Worm (Caenorhabditis elegans) whole organism, young adult: ENCODE measurements around the gene rars-2.

Source experiments
- B0019.2 ChIP-seq: fragments of 200-800 bp; sonication (Bioruptor generic); conservative IDR thresholded peaks from 2 replicates; pipeline ENCODE4 v1.3.6; 2022; ENCODE audit warnings: missing genetic modification reagents, missing genetic modification characterization, missing compliant biosample characterization
- B0261.1 ChIP-seq: sonication (generic microtip); optimal IDR thresholded peaks from 2 replicates; lab custom pipeline; 2016; ENCODE audit warnings: mild to moderate bottlenecking, missing genetic modification characterization, moderate library complexity, missing compliant biosample characterization
- C06A6.2 ChIP-seq: fragments of 200-800 bp; sonication (Bioruptor generic); conservative IDR thresholded peaks from 2 replicates; pipeline ENCODE4 v1.3.6; 2022; ENCODE audit warnings: missing genetic modification characterization, missing compliant biosample characterization
- C17E4.6 ChIP-seq: fragments of 200-800 bp; sonication (Bioruptor generic); IDR thresholded peaks from 2 replicates; pipeline ENCODE4 v1.3.6; 2022; ENCODE audit warnings: missing genetic modification reagents, missing genetic modification characterization, missing compliant biosample characterization
- D2030.7 ChIP-seq: fragments of 200-800 bp; sonication (Bioruptor generic); IDR thresholded peaks from 2 replicates; pipeline ENCODE4 v1.3.6; 2022; ENCODE audit warnings: missing genetic modification reagents, missing genetic modification characterization, missing compliant biosample characterization
- F10E7.11 ChIP-seq: sonication (generic microtip); optimal IDR thresholded peaks from 2 replicates; lab custom pipeline; 2017; ENCODE audit warnings: mild to moderate bottlenecking, missing genetic modification characterization, moderate library complexity, missing compliant biosample characterization
- F39B2.1 ChIP-seq: fragments of 200-800 bp; sonication (Bioruptor generic); IDR thresholded peaks from 2 replicates; pipeline ENCODE4 v1.3.6; 2022; ENCODE audit warnings: missing genetic modification reagents, missing genetic modification characterization, missing compliant biosample characterization
- F49E8.2 ChIP-seq: sonication (generic microtip); optimal IDR thresholded peaks from 3 replicates; lab custom pipeline; 2017; ENCODE audit warnings: missing genetic modification characterization, mild to moderate bottlenecking, missing compliant biosample characterization, antibody characterized with exemption, moderate library complexity; ENCODE audit not compliant: insufficient read depth
- F57C9.4 ChIP-seq: sonication (generic microtip); optimal IDR thresholded peaks from 2 replicates; lab custom pipeline; 2017; ENCODE audit warnings: mild to moderate bottlenecking, missing genetic modification characterization, missing compliant biosample characterization
- Y53G8AR.9 ChIP-seq: fragments of 200-800 bp; sonication (Bioruptor generic); conservative IDR thresholded peaks from 2 replicates; pipeline ENCODE4 v1.3.6; 2022; ENCODE audit warnings: missing genetic modification reagents, missing genetic modification characterization, missing compliant biosample characterization
- Y67H2A.10 ChIP-seq: fragments of 200-800 bp; sonication (Bioruptor generic); conservative IDR thresholded peaks from 2 replicates; pipeline ENCODE4 v1.3.6; 2022; ENCODE audit warnings: missing genetic modification reagents, missing genetic modification characterization, missing compliant biosample characterization
- Y79H2A.3 ChIP-seq: fragments of 200-800 bp; sonication (Bioruptor generic); conservative IDR thresholded peaks from 2 replicates; pipeline ENCODE4 v1.3.6; 2022; ENCODE audit warnings: missing genetic modification reagents, missing genetic modification characterization, missing compliant biosample characterization
- aptf-2 ChIP-seq: fragments of 200-800 bp; sonication (Bioruptor generic); conservative IDR thresholded peaks from 2 replicates; pipeline ENCODE4 v1.3.6; 2022; ENCODE audit warnings: missing genetic modification reagents, missing genetic modification characterization, missing compliant biosample characterization
- attf-6 ChIP-seq: fragments of 200-800 bp; sonication (Bioruptor generic); IDR thresholded peaks from 2 replicates; pipeline ENCODE4 v1.3.6; 2022; ENCODE audit warnings: missing genetic modification reagents, missing genetic modification characterization, missing compliant biosample characterization
- bed-2 ChIP-seq: fragments of 200-800 bp; sonication (Bioruptor generic); IDR thresholded peaks from 2 replicates; pipeline ENCODE4 v1.3.6; 2022; ENCODE audit warnings: missing genetic modification reagents, missing genetic modification characterization, missing compliant biosample characterization
- ceh-100 ChIP-seq: fragments of 200-800 bp; sonication (Bioruptor generic); IDR thresholded peaks from 2 replicates; pipeline ENCODE4 v1.3.6; 2022; ENCODE audit warnings: missing genetic modification reagents, missing genetic modification characterization, missing compliant biosample characterization
- ceh-27 ChIP-seq: fragments of 200-800 bp; sonication (Bioruptor generic); optimal IDR thresholded peaks from 2 replicates; lab custom pipeline; 2018; ENCODE audit warnings: mild to moderate bottlenecking, missing genetic modification characterization, moderate library complexity, missing compliant biosample characterization
- dpl-1 ChIP-seq: fragments of 150-350 bp; optimal IDR thresholded peaks from 2 replicates; lab custom pipeline; 2014; ENCODE audit warnings: missing biosample characterization, missing genetic modification reagents, missing genetic modification characterization
- fkh-3 ChIP-seq: sonication (generic microtip); optimal IDR thresholded peaks from 2 replicates; lab custom pipeline; 2016; ENCODE audit warnings: mild to moderate bottlenecking, missing genetic modification characterization, missing compliant biosample characterization
- hrde-1 ChIP-seq: sonication (generic microtip); optimal IDR thresholded peaks from 2 replicates; lab custom pipeline; 2016; ENCODE audit warnings: missing genetic modification characterization, mild to moderate bottlenecking, missing compliant biosample characterization, moderate library complexity, missing genotype, missing genetic modification reagents, borderline replicate concordance
- hsf-1 ChIP-seq: fragments of 200-800 bp; sonication (Bioruptor generic); IDR thresholded peaks from 2 replicates; pipeline ENCODE4 v1.3.6; 2022; ENCODE audit warnings: missing genetic modification reagents, missing genetic modification characterization, missing compliant biosample characterization
- lag-1 ChIP-seq: fragments of 200-800 bp; sonication (Bioruptor generic); IDR thresholded peaks from 2 replicates; pipeline ENCODE4 v1.3.6; 2022; ENCODE audit warnings: missing genetic modification reagents, missing genetic modification characterization, missing compliant biosample characterization
- let-526 ChIP-seq: fragments of 200-800 bp; sonication (Bioruptor generic); IDR thresholded peaks from 2 replicates; pipeline ENCODE4 v1.3.6; 2022; ENCODE audit warnings: missing genetic modification reagents, missing genetic modification characterization, missing compliant biosample characterization
- lin-35 ChIP-seq, 3 experiments: fragments of 150-350 bp in 2 of 3; sonication (generic microtip) in 1 of 3; optimal IDR thresholded peaks; 2 replicates each; lab custom pipeline; 2014 to 2018; ENCODE audit warnings: missing biosample characterization in 3 of 3, missing genetic modification characterization in 3 of 3, missing genetic modification reagents in 3 of 3
- mes-4 ChIP-seq: sonication (generic microtip); optimal IDR thresholded peaks from 2 replicates; lab custom pipeline; 2016; ENCODE audit warnings: missing genotype, missing genetic modification characterization, missing compliant biosample characterization
- nfya-2 ChIP-seq: fragments of 200-800 bp; sonication (Bioruptor generic); IDR thresholded peaks from 2 replicates; pipeline ENCODE4 v1.3.6; 2022; ENCODE audit warnings: missing genetic modification reagents, missing genetic modification characterization, missing compliant biosample characterization
- nhr-120 ChIP-seq: fragments of 200-800 bp; sonication (Bioruptor generic); IDR thresholded peaks from 2 replicates; pipeline ENCODE4 v1.3.6; 2022; ENCODE audit warnings: missing genetic modification characterization, missing compliant biosample characterization
- nhr-27 ChIP-seq: fragments of 200-800 bp; sonication (Bioruptor generic); optimal IDR thresholded peaks from 2 replicates; lab custom pipeline; 2018; ENCODE audit warnings: mild to moderate bottlenecking, missing genetic modification characterization, moderate library complexity, missing compliant biosample characterization
- nhr-90 ChIP-seq: sonication (generic microtip); optimal IDR thresholded peaks from 2 replicates; lab custom pipeline; 2016; ENCODE audit warnings: missing genotype, mild to moderate bottlenecking, missing genetic modification characterization, missing compliant biosample characterization
- pbrm-1 ChIP-seq: fragments of 200-800 bp; sonication (Bioruptor generic); IDR thresholded peaks from 2 replicates; pipeline ENCODE4 v1.3.6; 2022; ENCODE audit warnings: missing genetic modification reagents, missing genetic modification characterization, missing compliant biosample characterization
- rec-8 ChIP-seq, 2 experiments: sonication (generic microtip); optimal IDR thresholded peaks; 2 replicates each; lab custom pipeline; 2016; ENCODE audit warnings: mild to moderate bottlenecking in 2 of 2, missing genetic modification characterization in 2 of 2, missing genetic modification reagents in 2 of 2, missing genotype in 2 of 2, missing biosample characterization in 1 of 2, missing compliant biosample characterization in 1 of 2, moderate library complexity in 1 of 2
- repo-1 ChIP-seq: sonication (generic microtip); optimal IDR thresholded peaks from 2 replicates; lab custom pipeline; 2017; ENCODE audit warnings: mild to moderate bottlenecking, missing genetic modification characterization, missing compliant biosample characterization
- rpc-1 ChIP-seq, 2 experiments: fragments of 150-350 bp in 1 of 2; sonication (generic microtip) in 1 of 2; optimal IDR thresholded peaks; 2 replicates each; lab custom pipeline; 2014 to 2018; ENCODE audit warnings: missing biosample characterization in 1 of 2, missing genetic modification characterization in 1 of 2, missing genetic modification reagents in 1 of 2, missing genotype in 1 of 2
- snpc-4 ChIP-seq, 5 experiments: fragments of 150-350 bp in 1 of 5; sonication (generic microtip) in 4 of 5; optimal IDR thresholded peaks; 2 replicates each; lab custom pipeline; 2014 to 2018; ENCODE audit warnings: missing genetic modification characterization in 5 of 5, missing biosample characterization in 3 of 5, antibody characterized with exemption in 2 of 5, mild to moderate bottlenecking in 2 of 5, missing compliant biosample characterization in 2 of 5, missing genotype in 2 of 5, moderate library complexity in 2 of 5, missing genetic modification reagents in 1 of 5
- tbx-9 ChIP-seq: sonication (generic microtip); optimal IDR thresholded peaks from 2 replicates; lab custom pipeline; 2016; ENCODE audit warnings: borderline replicate concordance, missing genetic modification characterization, inconsistent platforms, missing compliant biosample characterization
- unc-62 ChIP-seq: fragments of 150-350 bp; optimal IDR thresholded peaks from 2 replicates; lab custom pipeline; 2014; ENCODE audit warnings: missing biosample characterization, missing genetic modification reagents, missing genetic modification characterization
- zfh-2 ChIP-seq: fragments of 200-800 bp; sonication (Bioruptor generic); conservative IDR thresholded peaks from 2 replicates; pipeline ENCODE4 v1.3.6; 2022; ENCODE audit warnings: missing genetic modification reagents, missing genetic modification characterization, missing compliant biosample characterization
- ztf-26 ChIP-seq: sonication (generic microtip); optimal IDR thresholded peaks from 2 replicates; lab custom pipeline; 2017; ENCODE audit warnings: missing genetic modification characterization, missing compliant biosample characterization
- ztf-6 ChIP-seq: fragments of 200-800 bp; sonication (Bioruptor generic); IDR thresholded peaks from 2 replicates; pipeline ENCODE4 v1.3.6; 2022; ENCODE audit warnings: missing genetic modification reagents, missing genetic modification characterization, missing compliant biosample characterization

rars-2 gene

ce11 chrII:6138138-6138537, 12.8 kb downstream of the rars-2 start:
- no peak for TF ChIP-seq Y79H2A.3 (GFP tag; lab: Robert Waterston, UW)
- TF ChIP-seq D2030.7 (GFP tag; lab: Robert Waterston, UW): no peak
- no peak for TF ChIP-seq mes-4 (tag; lab: Kevin White, UChicago)
- no peak for TF ChIP-seq aptf-2 (GFP tag; lab: Robert Waterston, UW)
- TF ChIP-seq repo-1 (tag; lab: Kevin White, UChicago): no peak
- no peak for TF ChIP-seq hsf-1 (GFP tag; lab: Robert Waterston, UW)

- TF ChIP-seq snpc-4 (GFP tag; optimal IDR thresholded peaks at IDR 0.05; lab: Kevin White, UChicago) (no peak), snpc-4 (tag; optimal IDR thresholded peaks at IDR 0.05; lab: Kevin White, UChicago) (no peak), lin-35 (GFP tag; optimal IDR thresholded peaks at IDR 0.05; lab: Kevin White, UChicago) (no peak), ceh-100 (no peak), hrde-1 (tag; lab: Kevin White, UChicago) (no peak), F57C9.4 (no peak), F10E7.11 (tag; lab: Kevin White, UChicago) (no peak), nhr-27 (no peak), attf-6 (GFP tag; lab: Robert Waterston, UW) (no peak), dpl-1 (GFP tag; lab: Kevin White, UChicago) (no peak), C06A6.2 (GFP tag; lab: Robert Waterston, UW) (no peak), nhr-90 (tag; lab: Kevin White, UChicago) (no peak), rpc-1 (optimal IDR thresholded peaks at IDR 0.05; lab: Kevin White, UChicago) (no peak), rpc-1 (tag; optimal IDR thresholded peaks at IDR 0.05; lab: Kevin White, UChicago) (no peak), F49E8.2 (tag; lab: Kevin White, UChicago) (no peak), ztf-26 (tag; lab: Kevin White, UChicago) (no peak), F39B2.1 (no peak), let-526 (no peak), fkh-3 (no peak), bed-2 (GFP tag; lab: Robert Waterston, UW) (no peak), unc-62 (GFP tag; lab: Kevin White, UChicago) (no peak)
- TF ChIP-seq, all 124 proteins: peak for 0
Measured at ce11 chrII:6139484-6139883, 14.1 kb downstream of the rars-2 start.

DNA sequence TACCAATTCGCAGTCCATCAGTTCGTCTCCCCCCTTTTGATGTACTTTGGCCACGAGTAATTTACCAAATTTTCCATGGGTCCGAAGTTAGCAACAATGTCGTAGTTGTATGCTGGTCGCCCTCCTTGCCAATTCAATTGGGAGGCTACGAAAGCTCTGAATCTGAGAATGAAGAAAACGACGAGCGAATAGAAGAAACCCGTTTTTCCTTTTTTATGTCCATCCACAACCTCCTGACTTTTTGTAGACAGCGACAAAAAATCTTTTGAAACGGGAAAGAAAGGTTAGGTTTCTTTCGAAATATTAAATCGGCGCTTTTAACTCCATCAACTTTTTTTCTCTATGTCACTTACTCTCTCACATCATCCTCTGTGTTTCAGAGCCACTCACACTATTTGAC, 17.2 kb downstream of the rars-2 start:
- no peak for TF ChIP-seq rec-8 (tag; optimal IDR thresholded peaks at IDR 0.05; lab: Kevin White, UChicago)
- TF ChIP-seq C17E4.6 (GFP tag; lab: Robert Waterston, UW): no peak
- no peak for TF ChIP-seq lag-1 (GFP tag; lab: Robert Waterston, UW)
- TF ChIP-seq repo-1 (tag; lab: Kevin White, UChicago): no peak
- TF ChIP-seq Y53G8AR.9: no peak
- TF ChIP-seq tbx-9 (tag; lab: Kevin White, UChicago): no peak
- no peak for TF ChIP-seq zfh-2 (GFP tag; lab: Robert Waterston, UW)
- no peak for TF ChIP-seq B0261.1 (tag; lab: Kevin White, UChicago)
- no peak for TF ChIP-seq pbrm-1 (GFP tag; lab: Robert Waterston, UW)
- no peak for TF ChIP-seq Y67H2A.10 (GFP tag; lab: Robert Waterston, UW)
- TF ChIP-seq nhr-120 (GFP tag; lab: Robert Waterston, UW): no peak
- TF ChIP-seq ztf-6: no peak
- TF ChIP-seq snpc-4 (GFP tag; optimal IDR thresholded peaks at IDR 0.05; lab: Kevin White, UChicago): no peak
- TF ChIP-seq snpc-4 (tag; optimal IDR thresholded peaks at IDR 0.05; lab: Kevin White, UChicago): no peak
- TF ChIP-seq nfya-2: no peak
- no peak for TF ChIP-seq Y79H2A.3 (GFP tag; lab: Robert Waterston, UW)
- no peak for TF ChIP-seq let-526
- no peak for TF ChIP-seq B0019.2 (GFP tag; lab: Robert Waterston, UW)
- no peak for TF ChIP-seq nhr-90 (tag; lab: Kevin White, UChicago)
- TF ChIP-seq ceh-27 (GFP tag; lab: Kevin White, UChicago): no peak
- TF ChIP-seq ceh-100: no peak
